Worm (Caenorhabditis elegans): ENCODE results near the gene Y5H2A.4.

Y5H2A.4 gene

ce11 chrV:2300905-2301304 is 26.8 kb upstream of the Y5H2A.4 start, which contains the start of gene Y19D10B.8:
Gene Y19D10B.8 (minus strand): TSS chrV:2301005.
- no peak for TF ChIP-seq cnd-1 (tag; optimal IDR thresholded peaks at IDR 0.05)
- TF ChIP-seq drap-1 (GFP tag; optimal IDR thresholded peaks at IDR 0.05) = no peak
- no peak for TF ChIP-seq tbx-8 (GFP tag; optimal IDR thresholded peaks at IDR 0.05)
- no peak for TF ChIP-seq unc-62 (GFP tag; optimal IDR thresholded peaks at IDR 0.05)
- TF ChIP-seq nhr-28 (tag; optimal IDR thresholded peaks at IDR 0.05) = no peak
- no peak for TF ChIP-seq snpc-4 (tag; optimal IDR thresholded peaks at IDR 0.05)
- no peak for TF ChIP-seq nhr-237 (tag; optimal IDR thresholded peaks at IDR 0.05)
- TF ChIP-seq pha-4 (tag; optimal IDR thresholded peaks at IDR 0.05) = no peak
- TF ChIP-seq ztf-11 (tag; optimal IDR thresholded peaks at IDR 0.05) = no peak
- no peak for TF ChIP-seq unc-39 (tag; optimal IDR thresholded peaks at IDR 0.05)
- no peak for TF ChIP-seq zip-8 (tag; optimal IDR thresholded peaks at IDR 0.05)
- no peak for TF ChIP-seq ham-2 (GFP tag; optimal IDR thresholded peaks at IDR 0.05)
- TF ChIP-seq mep-1 (tag; optimal IDR thresholded peaks at IDR 0.05) = no peak
- no peak for TF ChIP-seq mls-2 (tag; optimal IDR thresholded peaks at IDR 0.05)
- TF ChIP-seq lin-13 (tag; optimal IDR thresholded peaks at IDR 0.05) = no peak
- no peak for TF ChIP-seq unc-120 (tag; optimal IDR thresholded peaks at IDR 0.05; ENCODE audit: poor library complexity, severe bottlenecking)
- TF ChIP-seq nhr-2 (tag; optimal IDR thresholded peaks at IDR 0.05) = no peak
- TF ChIP-seq lsy-2 (tag; optimal IDR thresholded peaks at IDR 0.05) = no peak
- TF ChIP-seq nhr-12 (tag; optimal IDR thresholded peaks at IDR 0.05) = no peak

DNA sequence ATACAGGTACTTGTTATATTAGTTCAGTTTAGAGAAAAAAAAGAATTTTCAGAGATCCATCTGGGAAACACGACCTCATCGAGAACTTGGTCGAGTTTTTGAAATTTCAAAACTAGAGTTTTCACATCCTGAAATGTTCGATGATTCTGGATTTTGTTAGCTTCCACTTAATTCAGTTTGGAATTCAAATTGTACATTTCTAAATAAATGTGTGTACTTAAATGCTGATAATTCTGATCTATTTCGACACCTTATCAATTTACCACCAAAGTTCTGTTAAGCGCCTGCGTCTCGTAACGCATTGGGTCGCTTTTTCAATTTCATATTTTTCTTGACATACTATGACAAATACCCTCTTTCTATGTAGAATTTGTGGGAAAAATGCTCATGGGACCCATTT is 20.4 kb upstream of the Y5H2A.4 start, which contains the start of gene nhr-226:
nhr-226 (plus strand) TSS at position 301 of the 400 bp plus-strand sequence.
- no peak for TF ChIP-seq ceh-43 (GFP tag; optimal IDR thresholded peaks at IDR 0.05)
- no peak for TF ChIP-seq lin-32 (GFP tag; optimal IDR thresholded peaks at IDR 0.05)
- TF ChIP-seq drap-1 (GFP tag; optimal IDR thresholded peaks at IDR 0.05) = no peak
- TF ChIP-seq sem-2 (GFP tag; optimal IDR thresholded peaks at IDR 0.05) = no peak
- no peak for TF ChIP-seq mep-1 (tag; optimal IDR thresholded peaks at IDR 0.05)
- TF ChIP-seq ceh-83 (GFP tag; optimal IDR thresholded peaks at IDR 0.05) = no peak
- no peak for TF ChIP-seq elt-1 (tag; optimal IDR thresholded peaks at IDR 0.05; ENCODE audit: borderline replicate concordance, insufficient read depth)
- TF ChIP-seq flh-1 (GFP tag; optimal IDR thresholded peaks at IDR 0.05) = no peak
- TF ChIP-seq cnd-1 (tag; optimal IDR thresholded peaks at IDR 0.05) = no peak
- no peak for TF ChIP-seq nhr-76 (tag; optimal IDR thresholded peaks at IDR 0.05)
- TF ChIP-seq ceh-39 (tag; optimal IDR thresholded peaks at IDR 0.05) = no peak
- no peak for TF ChIP-seq lin-13 (tag; optimal IDR thresholded peaks at IDR 0.05)
- TF ChIP-seq unc-120 (tag; optimal IDR thresholded peaks at IDR 0.05; ENCODE audit: poor library complexity, severe bottlenecking) = no peak
- TF ChIP-seq nhr-12 (tag; optimal IDR thresholded peaks at IDR 0.05) = no peak

DNA sequence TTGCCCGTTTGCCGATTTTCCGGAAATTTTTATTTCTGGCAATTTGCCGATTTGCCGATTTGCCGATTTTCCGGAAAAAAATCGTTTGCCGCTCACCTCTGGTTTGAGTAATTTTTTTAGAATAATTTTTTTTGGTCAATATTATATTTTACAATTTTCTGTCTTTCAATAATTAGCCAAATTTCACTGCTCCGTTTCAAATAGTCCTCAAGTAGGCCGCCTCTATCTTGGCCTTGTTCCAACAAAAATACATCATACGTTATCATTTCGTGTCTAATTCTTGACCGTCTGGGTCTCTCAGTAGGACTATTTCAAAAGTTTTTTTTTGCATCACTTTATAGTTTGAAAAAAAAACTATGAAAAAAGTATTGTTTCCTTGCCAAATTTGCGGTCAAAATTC is 18.1 kb upstream of the Y5H2A.4 start, which contains the start of gene nhr-115:
nhr-115 (plus strand) TSS at position 301 of the 400 bp plus-strand sequence.
- TF ChIP-seq pha-4 (tag; optimal IDR thresholded peaks at IDR 0.05) = no peak
- TF ChIP-seq lin-32 (GFP tag; optimal IDR thresholded peaks at IDR 0.05) = no peak
- no peak for TF ChIP-seq ceh-43 (GFP tag; optimal IDR thresholded peaks at IDR 0.05)
- no peak for TF ChIP-seq drap-1 (GFP tag; optimal IDR thresholded peaks at IDR 0.05)
- TF ChIP-seq lsy-2 (tag; optimal IDR thresholded peaks at IDR 0.05) = no peak
- no peak for TF ChIP-seq tbx-8 (GFP tag; optimal IDR thresholded peaks at IDR 0.05)
- no peak for TF ChIP-seq mab-5 (tag; optimal IDR thresholded peaks at IDR 0.05)
- TF ChIP-seq M03D4.4 (tag; optimal IDR thresholded peaks at IDR 0.05) = no peak
- TF ChIP-seq ham-2 (GFP tag; optimal IDR thresholded peaks at IDR 0.05) = no peak
- TF ChIP-seq blmp-1 (tag; optimal IDR thresholded peaks at IDR 0.05) = no peak
- no peak for TF ChIP-seq nhr-28 (tag; optimal IDR thresholded peaks at IDR 0.05)
- no peak for TF ChIP-seq mep-1 (tag; optimal IDR thresholded peaks at IDR 0.05)
- no peak for TF ChIP-seq mls-2 (tag; optimal IDR thresholded peaks at IDR 0.05)
- no peak for TF ChIP-seq unc-39 (tag; optimal IDR thresholded peaks at IDR 0.05)

DNA sequence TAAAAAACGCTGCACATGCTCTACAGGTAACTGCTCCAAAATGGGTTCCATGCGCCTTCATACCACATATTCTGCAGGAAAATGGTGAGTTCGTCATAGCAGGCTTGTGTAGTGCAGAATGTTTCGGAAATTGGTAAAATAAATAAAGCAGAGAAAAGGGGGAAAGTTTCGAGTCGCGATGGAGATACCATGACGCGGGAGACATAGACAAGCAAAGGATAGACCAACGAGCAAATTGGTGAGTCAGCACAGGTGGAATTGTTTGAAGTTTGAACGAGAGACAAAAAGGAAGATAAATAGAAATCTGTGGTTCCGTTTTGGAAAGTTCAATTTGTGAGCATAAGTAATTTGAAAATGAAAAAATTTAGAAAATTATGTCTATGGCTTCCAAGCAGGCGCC is 16.2 kb upstream of the Y5H2A.4 start, which contains the start of gene nhr-225:
nhr-225 (minus strand) TSS at position 146 of the 400 bp plus-strand sequence.
- TF ChIP-seq unc-120 (tag; optimal IDR thresholded peaks at IDR 0.05; ENCODE audit: poor library complexity, severe bottlenecking) = no peak
- TF ChIP-seq ceh-43 (GFP tag; optimal IDR thresholded peaks at IDR 0.05) = no peak
- no peak for TF ChIP-seq snpc-4 (tag; optimal IDR thresholded peaks at IDR 0.05)
- TF ChIP-seq nhr-12 (tag; optimal IDR thresholded peaks at IDR 0.05) = no peak
- no peak for TF ChIP-seq nhr-28 (tag; optimal IDR thresholded peaks at IDR 0.05)
- TF ChIP-seq nhr-237 (tag; optimal IDR thresholded peaks at IDR 0.05) = no peak
- TF ChIP-seq zip-8 (tag; optimal IDR thresholded peaks at IDR 0.05) = no peak
- no peak for TF ChIP-seq mls-2 (tag; optimal IDR thresholded peaks at IDR 0.05)
- TF ChIP-seq lin-13 (tag; optimal IDR thresholded peaks at IDR 0.05) = no peak
- no peak for TF ChIP-seq ceh-83 (GFP tag; optimal IDR thresholded peaks at IDR 0.05)
- TF ChIP-seq pha-4 (tag; optimal IDR thresholded peaks at IDR 0.05) = no peak
- TF ChIP-seq ztf-11 (tag; optimal IDR thresholded peaks at IDR 0.05) = no peak
- no peak for TF ChIP-seq elt-3 (tag; optimal IDR thresholded peaks at IDR 0.05)
- TF ChIP-seq lin-32 (GFP tag; optimal IDR thresholded peaks at IDR 0.05) = no peak
- no peak for TF ChIP-seq M03D4.4 (tag; optimal IDR thresholded peaks at IDR 0.05)

Data from whole organism, mixed stage, embryonic.